Worm (Caenorhabditis elegans) whole organism, young adult: ENCODE data around the gene syp-2.

Experiments
- F33H1.4 ChIP-seq: fragments of 200-800 bp; sonication (Bioruptor generic); IDR thresholded peaks from 2 replicates; pipeline ENCODE4 v1.3.6; 2022; ENCODE audit warnings: missing genetic modification reagents, missing genetic modification characterization, missing compliant biosample characterization
- bed-1 ChIP-seq: fragments of 200-800 bp; sonication (Bioruptor generic); IDR thresholded peaks from 2 replicates; pipeline ENCODE4 v1.3.6; 2022; ENCODE audit warnings: missing genetic modification reagents, missing genetic modification characterization, missing compliant biosample characterization
- ceh-27 ChIP-seq: fragments of 200-800 bp; sonication (Bioruptor generic); optimal IDR thresholded peaks from 2 replicates; lab custom pipeline; 2018; ENCODE audit warnings: mild to moderate bottlenecking, missing genetic modification characterization, moderate library complexity, missing compliant biosample characterization
- gei-17 ChIP-seq: fragments of 200-800 bp; sonication (Bioruptor generic); optimal IDR thresholded peaks from 2 replicates; lab custom pipeline; 2018; ENCODE audit warnings: mild to moderate bottlenecking, missing genetic modification characterization, missing compliant biosample characterization
- hmg-20 ChIP-seq: fragments of 200-800 bp; sonication (Bioruptor generic); IDR thresholded peaks from 2 replicates; pipeline ENCODE4 v1.3.6; 2022; ENCODE audit warnings: missing genetic modification reagents, missing genetic modification characterization, missing compliant biosample characterization
- snpc-4 ChIP-seq, 5 experiments: fragments of 150-350 bp in 1 of 5; sonication (generic microtip) in 4 of 5; optimal IDR thresholded peaks; 2 replicates each; lab custom pipeline; 2014 to 2018; ENCODE audit warnings: missing genetic modification characterization in 5 of 5, missing biosample characterization in 3 of 5, antibody characterized with exemption in 2 of 5, mild to moderate bottlenecking in 2 of 5, missing compliant biosample characterization in 2 of 5, missing genotype in 2 of 5, moderate library complexity in 2 of 5, missing genetic modification reagents in 1 of 5
- zfh-2 ChIP-seq: fragments of 200-800 bp; sonication (Bioruptor generic); conservative IDR thresholded peaks from 2 replicates; pipeline ENCODE4 v1.3.6; 2022; ENCODE audit warnings: missing genetic modification reagents, missing genetic modification characterization, missing compliant biosample characterization

ce11 chrV:5570433-5570832 lies 34.1 kb downstream of the syp-2 start, which contains the start of gene glb-6:
- no peak for TF ChIP-seq bed-1 (GFP tag; lab: Robert Waterston, UW)
- no peak for TF ChIP-seq zfh-2 (GFP tag; lab: Robert Waterston, UW)
- no peak for TF ChIP-seq ceh-27 (GFP tag; lab: Kevin White, UChicago)
- TF ChIP-seq F33H1.4, result no peak
- TF ChIP-seq gei-17 (GFP tag; lab: Kevin White, UChicago), result no peak
- TF ChIP-seq hmg-20 (GFP tag; lab: Robert Waterston, UW), result no peak
- TF ChIP-seq snpc-4 (GFP tag; optimal IDR thresholded peaks at IDR 0.05; lab: Kevin White, UChicago), result no peak
- no peak for TF ChIP-seq snpc-4 (tag; optimal IDR thresholded peaks at IDR 0.05; lab: Kevin White, UChicago)
